Worm (Caenorhabditis elegans) whole organism, L2 larva: ENCODE results near the gene bmy-1.

Experiments used
- C34F6.9 ChIP-seq: fragments of 150-350 bp; optimal IDR thresholded peaks from 2 replicates; lab custom pipeline; 2014; ENCODE audit warnings: missing biosample characterization, missing genetic modification characterization
- F13H6.1 ChIP-seq: sonication (generic microtip); optimal IDR thresholded peaks from 2 replicates; lab custom pipeline; 2016; ENCODE audit warnings: missing genetic modification characterization, missing compliant biosample characterization
- ZK546.5 ChIP-seq: sonication (generic microtip); optimal IDR thresholded peaks from 2 replicates; lab custom pipeline; 2017; ENCODE audit warnings: missing biosample characterization, missing genetic modification characterization
- alr-1 ChIP-seq: fragments of 150-350 bp; optimal IDR thresholded peaks from 2 replicates; lab custom pipeline; 2014; ENCODE audit warnings: missing biosample characterization, missing genetic modification characterization
- aly-2 ChIP-seq: fragments of 150-350 bp; optimal IDR thresholded peaks from 2 replicates; lab custom pipeline; 2014; ENCODE audit warnings: missing biosample characterization, missing genetic modification characterization
- blmp-1 ChIP-seq: sonication (generic microtip); optimal IDR thresholded peaks from 2 replicates; lab custom pipeline; 2017; ENCODE audit warnings: missing genetic modification characterization, mild to moderate bottlenecking, missing compliant biosample characterization, antibody characterized with exemption, moderate library complexity; ENCODE audit not compliant: insufficient read depth
- ceh-16 ChIP-seq: fragments of 150-350 bp; optimal IDR thresholded peaks from 2 replicates; lab custom pipeline; 2014; ENCODE audit warnings: missing biosample characterization, missing genetic modification characterization
- ceh-82 ChIP-seq: fragments of 150-350 bp; optimal IDR thresholded peaks from 2 replicates; lab custom pipeline; 2014; ENCODE audit warnings: missing biosample characterization, missing genetic modification characterization
- crh-2 ChIP-seq: sonication (generic microtip); optimal IDR thresholded peaks from 2 replicates; lab custom pipeline; 2017; ENCODE audit warnings: missing biosample characterization, missing genetic modification characterization
- dmd-4 ChIP-seq: sonication (generic microtip); optimal IDR thresholded peaks from 2 replicates; lab custom pipeline; 2017; ENCODE audit warnings: missing biosample characterization, missing genetic modification characterization
- egl-27 ChIP-seq: sonication (generic microtip); optimal IDR thresholded peaks from 3 replicates; lab custom pipeline; 2017; ENCODE audit warnings: missing biosample characterization, missing genetic modification reagents, missing genetic modification characterization
- fos-1 ChIP-seq: fragments of 150-350 bp; optimal IDR thresholded peaks from 2 replicates; lab custom pipeline; 2014; ENCODE audit warnings: missing biosample characterization, missing genetic modification characterization
- gmeb-1 ChIP-seq: fragments of 150-350 bp; optimal IDR thresholded peaks from 2 replicates; lab custom pipeline; 2014; ENCODE audit warnings: missing biosample characterization, missing genetic modification characterization
- lin-11 ChIP-seq: fragments of 150-350 bp; sonication (generic microtip); optimal IDR thresholded peaks from 2 replicates; lab custom pipeline; 2014; ENCODE audit warnings: missing biosample characterization, missing genetic modification characterization, inconsistent platforms, mixed read lengths
- lsy-2 ChIP-seq, 2 experiments: fragments of 150-350 bp in 1 of 2; sonication (generic microtip) in 1 of 2; optimal IDR thresholded peaks; 2 replicates each; lab custom pipeline; 2014 to 2017; ENCODE audit warnings: missing biosample characterization in 2 of 2, missing genetic modification characterization in 2 of 2
- mab-5 ChIP-seq: fragments of 150-350 bp; optimal IDR thresholded peaks from 2 replicates; lab custom pipeline; 2014; ENCODE audit warnings: missing biosample characterization, missing genetic modification characterization
- mbf-1 ChIP-seq: sonication (generic microtip); optimal IDR thresholded peaks from 2 replicates; lab custom pipeline; 2017; ENCODE audit warnings: missing biosample characterization, missing genetic modification characterization
- mdl-1 ChIP-seq, 2 experiments: fragments of 150-350 bp in 1 of 2; sonication (generic microtip) in 1 of 2; optimal IDR thresholded peaks; 2 replicates each; lab custom pipeline; 2017; ENCODE audit warnings: missing biosample characterization in 2 of 2, missing genetic modification characterization in 2 of 2
- nhr-10 ChIP-seq: sonication (generic microtip); optimal IDR thresholded peaks from 2 replicates; lab custom pipeline; 2017; ENCODE audit warnings: missing biosample characterization, missing genetic modification characterization
- nhr-12 ChIP-seq: fragments of 150-350 bp; optimal IDR thresholded peaks from 2 replicates; lab custom pipeline; 2014; ENCODE audit warnings: missing biosample characterization, missing genetic modification characterization
- nhr-129 ChIP-seq: fragments of 150-350 bp; optimal IDR thresholded peaks from 2 replicates; lab custom pipeline; 2014; ENCODE audit warnings: missing biosample characterization, missing genetic modification characterization
- nhr-21 ChIP-seq: fragments of 150-350 bp; optimal IDR thresholded peaks from 2 replicates; lab custom pipeline; 2014; ENCODE audit warnings: missing biosample characterization, missing genetic modification characterization
- nhr-237 ChIP-seq: fragments of 150-350 bp; optimal IDR thresholded peaks from 2 replicates; lab custom pipeline; 2014; ENCODE audit warnings: missing biosample characterization, missing genetic modification characterization
- nhr-25 ChIP-seq: fragments of 150-350 bp; sonication (generic microtip); optimal IDR thresholded peaks from 3 replicates; lab custom pipeline; 2014; ENCODE audit warnings: missing biosample characterization, missing genetic modification characterization
- nhr-6 ChIP-seq: fragments of 150-350 bp; optimal IDR thresholded peaks from 2 replicates; lab custom pipeline; 2014; ENCODE audit warnings: missing biosample characterization, missing genetic modification characterization
- nhr-77 ChIP-seq: fragments of 150-350 bp; optimal IDR thresholded peaks from 2 replicates; lab custom pipeline; 2014; ENCODE audit warnings: missing biosample characterization, missing genetic modification characterization
- peb-1 ChIP-seq: fragments of 150-350 bp; optimal IDR thresholded peaks from 2 replicates; lab custom pipeline; 2014; ENCODE audit warnings: missing biosample characterization, missing genetic modification characterization
- sem-4 ChIP-seq: fragments of 150-350 bp; optimal IDR thresholded peaks from 2 replicates; lab custom pipeline; 2014; ENCODE audit warnings: missing biosample characterization, missing genetic modification reagents, missing genetic modification characterization
- skn-1 ChIP-seq: sonication (generic microtip); optimal IDR thresholded peaks from 2 replicates; lab custom pipeline; 2017; ENCODE audit warnings: missing biosample characterization, missing genetic modification characterization
- sma-3 ChIP-seq: sonication (generic microtip); optimal IDR thresholded peaks from 2 replicates; lab custom pipeline; 2016; ENCODE audit warnings: missing genetic modification reagents, missing genetic modification characterization, missing compliant biosample characterization
- sma-9 ChIP-seq, 2 experiments: fragments of 150-350 bp in 1 of 2; sonication (generic microtip) in 1 of 2; optimal IDR thresholded peaks; 2 replicates each; lab custom pipeline; 2014 to 2016; ENCODE audit warnings: missing genetic modification characterization in 2 of 2, mild to moderate bottlenecking in 1 of 2, missing biosample characterization in 1 of 2, missing compliant biosample characterization in 1 of 2, missing genetic modification reagents in 1 of 2, moderate library complexity in 1 of 2
- snpc-4 ChIP-seq: fragments of 150-350 bp; optimal IDR thresholded peaks from 2 replicates; lab custom pipeline; 2014; ENCODE audit warnings: missing biosample characterization, missing genetic modification characterization
- unc-39 ChIP-seq: fragments of 150-350 bp; optimal IDR thresholded peaks from 2 replicates; lab custom pipeline; 2014; ENCODE audit warnings: missing biosample characterization, missing genetic modification characterization
- unc-55 ChIP-seq: fragments of 150-350 bp; sonication (generic microtip); optimal IDR thresholded peaks from 3 replicates; lab custom pipeline; 2014; ENCODE audit warnings: missing biosample characterization, missing genetic modification reagents, missing genetic modification characterization
- unc-62 ChIP-seq: fragments of 150-350 bp; optimal IDR thresholded peaks from 2 replicates; lab custom pipeline; 2014; ENCODE audit warnings: missing biosample characterization, missing genetic modification reagents, missing genetic modification characterization
- ztf-11 ChIP-seq: sonication (generic microtip); optimal IDR thresholded peaks from 2 replicates; lab custom pipeline; 2017; ENCODE audit warnings: missing biosample characterization, missing genetic modification characterization

bmy-1 gene

ce11 chrII:5310795-5311194, 47.7 kb upstream of the bmy-1 start:
- TF ChIP-seq aly-2 (tag; lab: Kevin White, UChicago) = no peak
- no peak for TF ChIP-seq sma-3 (GFP tag; lab: Kevin White, UChicago)
- TF ChIP-seq dmd-4 = no peak
- no peak for TF ChIP-seq fos-1
- TF ChIP-seq F13H6.1 (tag; lab: Kevin White, UChicago) = no peak
- no peak for TF ChIP-seq ZK546.5 (tag; lab: Kevin White, UChicago)
- no peak for TF ChIP-seq nhr-21 (tag; lab: Kevin White, UChicago)
- TF ChIP-seq lin-11 = no peak
- no peak for TF ChIP-seq unc-62 (GFP tag; lab: Kevin White, UChicago)
- TF ChIP-seq snpc-4 (tag; lab: Kevin White, UChicago) = no peak
- TF ChIP-seq peb-1 (tag; lab: Kevin White, UChicago) = no peak

- TF ChIP-seq mab-5 (tag; lab: Kevin White, UChicago) (no peak), alr-1 (tag; lab: Kevin White, UChicago) (no peak), blmp-1 (no peak), unc-62 (GFP tag; lab: Kevin White, UChicago) (no peak), ceh-82 (tag; lab: Kevin White, UChicago) (no peak), nhr-237 (tag; lab: Kevin White, UChicago) (no peak), skn-1 (tag; lab: Kevin White, UChicago) (no peak), lsy-2 (tag; optimal IDR thresholded peaks at IDR 0.05; lab: Kevin White, UChicago) (no peak), ZK546.5 (tag; lab: Kevin White, UChicago) (no peak)
Observed at ce11 chrII:5311746-5312145, 46.7 kb upstream of the bmy-1 start, which contains the start of gene gcy-12. Gene gcy-12 (plus strand): TSS chrII:5312046.

DNA sequence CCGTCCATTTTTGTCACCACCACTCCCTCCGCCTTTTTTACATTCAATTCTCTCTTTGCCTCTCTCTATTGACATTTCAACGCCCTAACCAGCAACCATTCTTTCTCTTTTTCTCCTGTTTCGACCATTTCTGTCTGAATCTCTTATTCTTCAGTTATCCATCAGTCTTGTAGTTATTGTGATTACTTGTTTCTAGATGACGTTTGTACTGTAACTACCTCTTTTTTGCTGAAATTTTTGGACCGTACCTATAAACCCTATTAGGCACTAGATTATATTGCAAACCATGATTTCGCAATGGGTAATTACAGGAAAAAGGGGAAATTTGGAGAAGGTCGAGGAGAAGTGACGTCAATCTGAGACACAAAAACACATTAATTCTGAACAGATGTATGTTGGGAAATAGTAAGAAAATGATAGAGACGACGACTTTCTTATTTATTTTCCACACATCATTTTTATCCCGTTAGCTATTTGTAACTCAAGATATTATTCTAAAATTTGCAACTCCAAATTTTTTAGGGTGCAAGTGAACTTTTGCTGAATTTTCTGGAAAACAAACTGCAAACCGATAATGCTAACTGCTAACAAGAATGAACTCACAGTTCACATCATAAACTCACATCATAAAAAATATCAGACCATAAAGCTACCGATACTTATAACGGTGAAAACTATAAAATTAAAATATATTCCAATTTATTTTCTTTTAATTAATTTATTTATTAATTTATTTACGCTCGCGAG, 38.1 kb upstream of the bmy-1 start:
- TF ChIP-seq sem-4 (no peak), snpc-4 (tag; lab: Kevin White, UChicago) (no peak), sma-3 (GFP tag; lab: Kevin White, UChicago) (peak; percentile 24), mdl-1 (tag; optimal IDR thresholded peaks at IDR 0.05; lab: Kevin White, UChicago) (no peak), gmeb-1 (tag; lab: Kevin White, UChicago) (peak; percentile 13), crh-2 (tag; lab: Kevin White, UChicago) (peak; percentile 26), alr-1 (tag; lab: Kevin White, UChicago) (no peak), nhr-21 (tag; lab: Kevin White, UChicago) (no peak), mab-5 (tag; lab: Kevin White, UChicago) (no peak), ceh-16 (no peak), unc-55 (GFP tag; lab: Kevin White, UChicago) (peak; percentile 5), sma-9 (GFP tag; optimal IDR thresholded peaks at IDR 0.05; lab: Kevin White, UChicago) (peak; percentile 43), sma-9 (tag; optimal IDR thresholded peaks at IDR 0.05; lab: Kevin White, UChicago) (no peak), nhr-12 (tag; lab: Kevin White, UChicago) (no peak), skn-1 (tag; lab: Kevin White, UChicago) (no peak), mbf-1 (tag; lab: Kevin White, UChicago) (no peak), dmd-4 (no peak), nhr-6 (tag; lab: Kevin White, UChicago) (peak; percentile 18), lsy-2 (tag; optimal IDR thresholded peaks at IDR 0.05; lab: Kevin White, UChicago) (peak in 1 of 2 experiments; percentile 8), nhr-77 (no peak), egl-27 (tag; lab: Kevin White, UChicago) (peak; percentile 14), unc-39 (tag; lab: Kevin White, UChicago) (no peak), F13H6.1 (tag; lab: Kevin White, UChicago) (peak; percentile 47), ceh-82 (tag; lab: Kevin White, UChicago) (no peak), nhr-25 (tag; lab: Kevin White, UChicago) (peak; percentile 3), blmp-1 (peak; percentile 8), ztf-11 (tag; lab: Kevin White, UChicago) (no peak), nhr-10 (tag; lab: Kevin White, UChicago) (no peak), C34F6.9 (peak; percentile 39), fos-1 (peak; percentile 84), nhr-129 (tag; lab: Kevin White, UChicago) (peak; percentile 52)
